Fruit fly (Drosophila melanogaster): Measurements from ENCODE around the gene ttk.

The ttk gene

dm6 chr3R:31745629-31746081 lies 32.0 kb downstream of the ttk start, which contains the start of gene awd (continued):
- TF ChIP-seq Adf1 (GFP tag; IDR thresholded peaks at IDR 0.05) (no peak), lilli (GFP tag; optimal IDR thresholded peaks at IDR 0.05) (no peak), CG17186 (GFP tag; optimal IDR thresholded peaks at IDR 0.05) (peak; percentile 60), slp2 (GFP tag; optimal IDR thresholded peaks at IDR 0.05) (no peak), gt (GFP tag; IDR thresholded peaks at IDR 0.05) (no peak), Pdp1 (GFP tag; optimal IDR thresholded peaks at IDR 0.05) (peak in 1 of 2 experiments; percentile 4), trem (tag; optimal IDR thresholded peaks at IDR 0.05) (peak; percentile 85), zfh2 (GFP tag; optimal IDR thresholded peaks at IDR 0.05) (no peak), Sry-δ (GFP tag; optimal IDR thresholded peaks at IDR 0.05) (peak; percentile 26), ind (GFP tag; optimal IDR thresholded peaks at IDR 0.05) (no peak), HmgZ (tag; optimal IDR thresholded peaks at IDR 0.05) (peak; percentile 50), CG11398 (GFP tag; optimal IDR thresholded peaks at IDR 0.05) (no peak), CG30403 (GFP tag; optimal IDR thresholded peaks at IDR 0.05) (no peak), CG2889 (GFP tag; IDR thresholded peaks at IDR 0.05) (no peak), CG14667 (GFP tag; IDR thresholded peaks at IDR 0.05) (no peak), CG34422 (GFP tag; IDR thresholded peaks at IDR 0.05) (peak; percentile 64; the same call in 1 of the 3 replicates), Awh (GFP tag; IDR thresholded peaks at IDR 0.05) (no peak), CG7839 (tag; optimal IDR thresholded peaks at IDR 0.05) (no peak), fd102C (GFP tag; optimal IDR thresholded peaks at IDR 0.05) (no peak), caup (GFP tag; optimal IDR thresholded peaks at IDR 0.05; ENCODE audit: severe bottlenecking) (no peak), Dip2 (GFP tag; IDR thresholded peaks at IDR 0.05) (no peak), Elba2 (GFP tag; optimal IDR thresholded peaks at IDR 0.05) (no peak), Atf6 (GFP tag; IDR thresholded peaks at IDR 0.05) (no peak), vnd (GFP tag; IDR thresholded peaks at IDR 0.05; ENCODE audit: partially characterized antibody) (no peak), kah (GFP tag; optimal IDR thresholded peaks at IDR 0.05) (no peak), gro (GFP tag; optimal IDR thresholded peaks at IDR 0.05) (no peak), CG12071 (GFP tag; optimal IDR thresholded peaks at IDR 0.05) (no peak), CG31441 (GFP tag; IDR thresholded peaks at IDR 0.05) (no peak), E2f2 (GFP tag; IDR thresholded peaks at IDR 0.05) (peak; percentile 74), Opbp (GFP tag; IDR thresholded peaks at IDR 0.05; ENCODE audit: partially characterized antibody) (peak; percentile 19; the same call in 1 of the 3 replicates), YL-1 (GFP tag; optimal IDR thresholded peaks at IDR 0.05) (peak; percentile 59), CG8924 (tag; optimal IDR thresholded peaks at IDR 0.05) (peak; percentile 49), chinmo (GFP tag; IDR thresholded peaks at IDR 0.05; ENCODE audit: partially characterized antibody) (0 out of 4 replicates have a peak, but pooled peaks have one; percentile 44), sens (GFP tag) (peak; percentile 33), Oli (tag; optimal IDR thresholded peaks at IDR 0.05) (no peak), CG7271 (tag; optimal IDR thresholded peaks at IDR 0.05) (no peak), onecut (GFP tag; IDR thresholded peaks at IDR 0.05) (peak; percentile 75), Dll (GFP tag; IDR thresholded peaks at IDR 0.05; ENCODE audit: partially characterized antibody) (peak; percentile 26; the same call in 1 of the 4 replicates), CG6175 (GFP tag; IDR thresholded peaks at IDR 0.05) (no peak), vvl (GFP tag; IDR thresholded peaks at IDR 0.05) (peak; percentile 16; the same call in 1 of the 2 replicates), Doc2 (GFP tag; IDR thresholded peaks at IDR 0.05) (no peak), lmd (GFP tag; IDR thresholded peaks at IDR 0.05) (no peak), CG7556 (GFP tag; optimal IDR thresholded peaks at IDR 0.05) (no peak), CG8281 (tag; optimal IDR thresholded peaks at IDR 0.05) (no peak), CG6854 (GFP tag; optimal IDR thresholded peaks at IDR 0.05) (no peak), Fer1 (GFP tag; optimal IDR thresholded peaks at IDR 0.05) (no peak), HmgD (GFP tag; optimal IDR thresholded peaks at IDR 0.05) (no peak), CG11504 (tag; optimal IDR thresholded peaks at IDR 0.05) (no peak), al (GFP tag; IDR thresholded peaks at IDR 0.05) (no peak), knrl (GFP tag; IDR thresholded peaks at IDR 0.05; ENCODE audit: partially characterized antibody) (0 out of 3 replicates have a peak, but pooled peaks have one; percentile 18), MBD-R2 (GFP tag; IDR thresholded peaks at IDR 0.05) (peak; percentile 73)

All from whole organism, embryonic.